Worm (Caenorhabditis elegans) whole organism, L1 larva: ENCODE measurements around the gene oac-53.

ENCODE experiments used
- C16A3.4 ChIP-seq: fragments of 150-350 bp; optimal IDR thresholded peaks from 2 replicates; lab custom pipeline; 2014; ENCODE audit warnings: missing biosample characterization, missing genetic modification characterization
- F16B12.6 ChIP-seq: fragments of 150-350 bp; optimal IDR thresholded peaks from 2 replicates; lab custom pipeline; 2014; ENCODE audit warnings: missing biosample characterization, missing genetic modification characterization
- Y116A8C.19 ChIP-seq: sonication (generic microtip); optimal IDR thresholded peaks from 2 replicates; lab custom pipeline; 2016; ENCODE audit warnings: missing compliant biosample characterization, missing genetic modification characterization, borderline replicate concordance
- ama-1 ChIP-seq: fragments of 150-350 bp; optimal IDR thresholded peaks from 2 replicates; lab custom pipeline; 2014
- ceh-82 ChIP-seq, 3 experiments: fragments of 150-350 bp in 1 of 3; sonication (generic microtip) in 2 of 3; optimal IDR thresholded peaks; 2 replicates each; lab custom pipeline; 2014 to 2017; ENCODE audit warnings: missing biosample characterization in 3 of 3, missing genetic modification characterization in 3 of 3
- ceh-88 ChIP-seq: fragments of 200-800 bp; sonication (Bioruptor generic); IDR thresholded peaks from 2 replicates; pipeline ENCODE4 v1.3.6; 2022; ENCODE audit warnings: missing genetic modification characterization, missing compliant biosample characterization
- ceh-90 ChIP-seq: sonication (generic microtip); optimal IDR thresholded peaks from 2 replicates; lab custom pipeline; 2016; ENCODE audit warnings: missing genetic modification characterization, missing compliant biosample characterization
- dpl-1 ChIP-seq, 3 experiments: fragments of 150-350 bp in 2 of 3; sonication (generic microtip) in 1 of 3; optimal IDR thresholded peaks; 2 replicates each; lab custom pipeline; 2014 to 2017; ENCODE audit warnings: missing biosample characterization in 3 of 3, missing genetic modification characterization in 3 of 3, missing genetic modification reagents in 3 of 3
- efl-1 ChIP-seq, 4 experiments: fragments of 150-350 bp; optimal IDR thresholded peaks in 3 of 4; peaks in 1 of 4; 1 replicate in 1 of 4; 2 replicates in 3 of 4; lab custom pipeline; 2014; ENCODE audit warnings: missing biosample characterization in 2 of 4, missing genetic modification characterization in 2 of 4, missing genetic modification reagents in 2 of 4
- efl-3 ChIP-seq: fragments of 200-800 bp; sonication (Bioruptor generic); optimal IDR thresholded peaks from 2 replicates; lab custom pipeline; 2018; ENCODE audit warnings: mild to moderate bottlenecking, missing genetic modification characterization, missing compliant biosample characterization
- egl-13 ChIP-seq: sonication (generic microtip); optimal IDR thresholded peaks from 2 replicates; lab custom pipeline; 2016; ENCODE audit warnings: missing genotype, missing genetic modification reagents, missing genetic modification characterization, missing compliant biosample characterization
- elt-2 ChIP-seq: sonication (generic microtip); optimal IDR thresholded peaks from 2 replicates; lab custom pipeline; 2016; ENCODE audit warnings: missing genetic modification characterization, mild to moderate bottlenecking, inconsistent platforms, missing compliant biosample characterization, missing genetic modification reagents
- elt-3 ChIP-seq, 6 experiments: fragments of 150-350 bp in 1 of 6; sonication (generic microtip); optimal IDR thresholded peaks; 2 replicates each; lab custom pipeline; 2017 to 2018; ENCODE audit warnings: missing biosample characterization in 6 of 6, missing genetic modification characterization in 6 of 6, inconsistent platforms in 1 of 6
- ets-5 ChIP-seq: fragments of 200-800 bp; sonication (Bioruptor generic); IDR thresholded peaks from 2 replicates; pipeline ENCODE4 v1.3.6; 2022; ENCODE audit warnings: missing genetic modification characterization, missing compliant biosample characterization
- fkh-10 ChIP-seq: sonication (generic microtip); optimal IDR thresholded peaks from 2 replicates; lab custom pipeline; 2017; ENCODE audit warnings: missing biosample characterization, missing genetic modification reagents, missing genetic modification characterization
- fkh-4 ChIP-seq: sonication (generic microtip); optimal IDR thresholded peaks from 2 replicates; lab custom pipeline; 2016; ENCODE audit warnings: missing compliant biosample characterization, missing genetic modification characterization, borderline replicate concordance
- fos-1 ChIP-seq: fragments of 150-350 bp; optimal IDR thresholded peaks from 2 replicates; lab custom pipeline; 2014; ENCODE audit warnings: missing biosample characterization, missing genetic modification characterization
- grh-1 ChIP-seq: fragments of 200-800 bp; sonication (Bioruptor generic); IDR thresholded peaks from 2 replicates; pipeline ENCODE4 v1.3.6; 2022; ENCODE audit warnings: missing genetic modification reagents, missing genetic modification characterization, missing compliant biosample characterization
- hlh-4 ChIP-seq: sonication (generic microtip); optimal IDR thresholded peaks from 2 replicates; lab custom pipeline; 2016; ENCODE audit warnings: mild to moderate bottlenecking, missing genetic modification characterization, missing compliant biosample characterization
- jun-1 ChIP-seq: fragments of 150-350 bp; optimal IDR thresholded peaks from 2 replicates; lab custom pipeline; 2014; ENCODE audit warnings: missing biosample characterization, missing genetic modification reagents, missing genetic modification characterization
- lin-13 ChIP-seq: fragments of 150-350 bp; optimal IDR thresholded peaks from 2 replicates; lab custom pipeline; 2014; ENCODE audit warnings: missing biosample characterization, missing genetic modification reagents, missing genetic modification characterization
- lin-15B ChIP-seq: fragments of 150-350 bp; sonication (generic microtip); optimal IDR thresholded peaks from 3 replicates; lab custom pipeline; 2014; ENCODE audit warnings: missing biosample characterization, missing genetic modification characterization
- lin-35 ChIP-seq, 2 experiments: fragments of 150-350 bp; optimal IDR thresholded peaks; 2 replicates each; lab custom pipeline; 2014; ENCODE audit warnings: missing biosample characterization in 2 of 2, missing genetic modification characterization in 2 of 2, missing genetic modification reagents in 2 of 2
- lin-39 ChIP-seq: fragments of 150-350 bp; optimal IDR thresholded peaks from 2 replicates; lab custom pipeline; 2014; ENCODE audit warnings: missing biosample characterization, missing genetic modification reagents, missing genetic modification characterization
- mab-9 ChIP-seq: fragments of 200-800 bp; sonication (Bioruptor generic); IDR thresholded peaks from 2 replicates; pipeline ENCODE4 v1.3.6; 2022; ENCODE audit warnings: missing genetic modification reagents, missing genetic modification characterization, missing compliant biosample characterization
- mef-2 ChIP-seq: fragments of 150-350 bp; optimal IDR thresholded peaks from 2 replicates; lab custom pipeline; 2014; ENCODE audit warnings: missing biosample characterization, missing genetic modification characterization
- mep-1 ChIP-seq: fragments of 150-350 bp; optimal IDR thresholded peaks from 2 replicates; lab custom pipeline; 2014; ENCODE audit warnings: missing biosample characterization, missing genetic modification characterization
- nhr-12 ChIP-seq: sonication (generic microtip); optimal IDR thresholded peaks from 2 replicates; lab custom pipeline; 2017; ENCODE audit warnings: missing biosample characterization, missing genetic modification characterization
- nhr-20 ChIP-seq: sonication (generic microtip); optimal IDR thresholded peaks from 2 replicates; lab custom pipeline; 2016; ENCODE audit warnings: mild to moderate bottlenecking, missing genetic modification characterization, missing compliant biosample characterization
- nhr-47 ChIP-seq: sonication (generic microtip); optimal IDR thresholded peaks from 2 replicates; lab custom pipeline; 2016; ENCODE audit warnings: mild to moderate bottlenecking, missing genetic modification characterization, moderate library complexity, missing compliant biosample characterization
- nhr-84 ChIP-seq: sonication (generic microtip); optimal IDR thresholded peaks from 2 replicates; lab custom pipeline; 2017; ENCODE audit warnings: missing biosample characterization, missing genetic modification characterization
- nhr-85 ChIP-seq: sonication (generic microtip); peaks from one replicate; lab custom pipeline; 2016; ENCODE audit warnings: missing genetic modification characterization, inconsistent platforms, missing compliant biosample characterization
- pag-3 ChIP-seq: sonication (generic microtip); optimal IDR thresholded peaks from 2 replicates; lab custom pipeline; 2017; ENCODE audit warnings: missing genetic modification characterization, mild to moderate bottlenecking, missing compliant biosample characterization, antibody characterized with exemption, borderline replicate concordance; ENCODE audit not compliant: insufficient read depth
- skn-1 ChIP-seq: fragments of 150-350 bp; optimal IDR thresholded peaks from 2 replicates; lab custom pipeline; 2014; ENCODE audit warnings: missing biosample characterization, missing genetic modification characterization
- snpc-4 ChIP-seq: fragments of 150-350 bp; optimal IDR thresholded peaks from 2 replicates; lab custom pipeline; 2014; ENCODE audit warnings: missing biosample characterization, missing genetic modification characterization
- sox-4 ChIP-seq: sonication (generic microtip); optimal IDR thresholded peaks from 2 replicates; lab custom pipeline; 2016; ENCODE audit warnings: missing genetic modification characterization, missing compliant biosample characterization
- sup-37 ChIP-seq: fragments of 200-800 bp; sonication (Bioruptor generic); optimal IDR thresholded peaks from 2 replicates; lab custom pipeline; 2018; ENCODE audit warnings: mild to moderate bottlenecking, missing genetic modification characterization, missing compliant biosample characterization
- tlp-1 ChIP-seq: fragments of 150-350 bp; optimal IDR thresholded peaks from 2 replicates; lab custom pipeline; 2014; ENCODE audit warnings: missing biosample characterization, missing genetic modification characterization
- unc-130 ChIP-seq: fragments of 150-350 bp; optimal IDR thresholded peaks from 2 replicates; lab custom pipeline; 2017; ENCODE audit warnings: missing biosample characterization, missing genetic modification characterization, inconsistent platforms
- unc-86 ChIP-seq: sonication (generic microtip); optimal IDR thresholded peaks from 2 replicates; lab custom pipeline; 2016; ENCODE audit warnings: missing genetic modification characterization, missing compliant biosample characterization
- xbp-1 ChIP-seq: sonication (generic microtip); optimal IDR thresholded peaks from 2 replicates; lab custom pipeline; 2016; ENCODE audit warnings: missing genetic modification characterization, missing compliant biosample characterization
- zag-1 ChIP-seq: fragments of 150-350 bp; optimal IDR thresholded peaks from 2 replicates; lab custom pipeline; 2014; ENCODE audit warnings: missing biosample characterization, missing genetic modification characterization

oac-53 gene

DNA sequence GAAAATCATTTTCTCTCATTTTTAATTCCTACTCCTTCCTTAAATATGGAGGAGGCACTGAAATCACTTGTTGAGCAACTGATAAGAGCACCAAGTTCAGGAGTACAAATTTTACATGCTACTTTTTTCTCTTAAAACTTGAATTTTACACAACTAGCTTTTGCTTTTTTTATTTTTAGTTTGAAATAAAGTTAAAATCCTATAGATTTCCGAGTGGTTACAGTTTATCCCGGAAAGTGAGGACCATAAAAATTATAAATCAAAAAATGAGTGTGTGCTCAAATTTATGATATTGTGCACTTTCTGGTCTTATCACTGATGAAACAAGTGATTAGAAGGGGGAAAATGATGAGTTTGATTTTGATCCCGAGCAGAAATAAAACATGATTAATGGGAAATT lies at the start of gene oac-53:
TSS of gene oac-53 (minus strand) at position 9 of the 400 bp plus-strand sequence.
- TF ChIP-seq nhr-47 (no peak), elt-2 (tag; lab: Kevin White, UChicago) (peak; percentile 77), ama-1 (lab: Kevin White, UChicago) (no peak), tlp-1 (peak; percentile 3), fos-1 (no peak), hlh-4 (no peak)
- TF ChIP-seq, all 84 proteins: peak for 2

DNA sequence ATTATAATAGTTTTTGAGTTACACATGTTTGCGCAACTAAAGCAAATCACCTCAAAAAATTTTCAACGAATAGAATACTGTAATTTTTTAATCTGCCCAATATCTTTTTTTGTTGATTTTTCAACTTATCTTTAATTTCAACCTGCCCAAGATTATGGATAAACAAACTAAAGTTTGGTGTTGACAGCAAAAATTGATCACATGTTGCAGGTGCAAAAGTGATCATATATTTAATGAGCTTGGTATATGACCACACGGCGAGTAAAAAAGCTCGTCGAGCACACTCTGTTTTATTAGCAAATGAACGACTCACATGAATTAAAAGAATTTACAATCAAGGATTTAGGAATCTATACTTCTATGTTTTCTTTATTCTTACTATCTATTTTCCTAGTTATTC lies 47.8 kb upstream of the oac-53 start, which contains the start of gene srz-1:
TSS of gene srz-1 (plus strand) at position 301 of the 400 bp plus-strand sequence.
- TF ChIP-seq efl-3 (GFP tag; lab: Kevin White, UChicago) (no peak), unc-86 (tag; lab: Kevin White, UChicago) (no peak), jun-1 (tag; lab: Kevin White, UChicago) (no peak), snpc-4 (tag; lab: Kevin White, UChicago) (no peak), nhr-85 (tag; lab: Kevin White, UChicago) (no peak), egl-13 (tag; lab: Kevin White, UChicago) (no peak), lin-35 (GFP tag; optimal IDR thresholded peaks at IDR 0.05; lab: Kevin White, UChicago) (no peak), lin-15B (tag; lab: Kevin White, UChicago) (no peak), ceh-88 (GFP tag; lab: Robert Waterston, UW) (no peak), ama-1 (lab: Kevin White, UChicago) (no peak), grh-1 (GFP tag; lab: Robert Waterston, UW) (no peak), nhr-47 (no peak), lin-39 (tag; lab: Kevin White, UChicago) (no peak)

DNA sequence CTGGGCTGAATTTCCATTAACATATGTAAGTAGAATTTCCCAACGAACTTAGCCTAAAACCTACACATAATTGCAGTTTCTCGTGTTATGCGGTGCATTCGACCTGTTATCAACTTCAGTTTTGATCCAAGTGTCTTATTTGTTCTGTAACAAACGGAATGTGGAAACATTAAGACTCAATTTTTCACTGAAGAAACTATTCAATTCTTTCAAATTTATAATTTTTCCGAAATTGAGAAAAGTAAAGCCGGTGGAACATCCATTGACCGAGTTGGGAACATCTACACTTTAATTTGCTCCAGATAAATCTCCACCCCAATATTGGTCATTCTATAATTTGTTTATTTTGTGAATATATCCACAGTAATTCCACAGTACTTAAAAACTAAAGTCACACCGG lies 46.6 kb upstream of the oac-53 start:
- TF ChIP-seq lin-13 (GFP tag; lab: Kevin White, UChicago): no peak
- TF ChIP-seq fkh-10 (GFP tag; lab: Kevin White, UChicago): no peak
- TF ChIP-seq F16B12.6 (tag; lab: Kevin White, UChicago): no peak
- no peak for TF ChIP-seq efl-1 (optimal IDR thresholded peaks at IDR 0.05; lab: Kevin White, UChicago)
- no peak for TF ChIP-seq efl-1 (GFP tag; optimal IDR thresholded peaks at IDR 0.05 in 1 of 2; lab: Kevin White, UChicago)
- TF ChIP-seq sox-4 (tag; lab: Kevin White, UChicago): no peak
- no peak for TF ChIP-seq unc-86 (tag; lab: Kevin White, UChicago)
- no peak for TF ChIP-seq xbp-1 (tag; lab: Kevin White, UChicago)
- TF ChIP-seq Y116A8C.19 (tag; lab: Kevin White, UChicago): no peak
- TF ChIP-seq C16A3.4 (tag; lab: Kevin White, UChicago): no peak
- no peak for TF ChIP-seq grh-1 (GFP tag; lab: Robert Waterston, UW)
- TF ChIP-seq mef-2 (tag; lab: Kevin White, UChicago): no peak
- TF ChIP-seq mab-9: no peak
- TF ChIP-seq sup-37 (GFP tag; lab: Kevin White, UChicago): no peak
- TF ChIP-seq mep-1 (tag; lab: Kevin White, UChicago): no peak
- no peak for TF ChIP-seq nhr-12 (tag; lab: Kevin White, UChicago)
- no peak for TF ChIP-seq zag-1 (tag; lab: Kevin White, UChicago)
- TF ChIP-seq elt-3 (tag; optimal IDR thresholded peaks at IDR 0.05; lab: Kevin White, UChicago): no peak

DNA sequence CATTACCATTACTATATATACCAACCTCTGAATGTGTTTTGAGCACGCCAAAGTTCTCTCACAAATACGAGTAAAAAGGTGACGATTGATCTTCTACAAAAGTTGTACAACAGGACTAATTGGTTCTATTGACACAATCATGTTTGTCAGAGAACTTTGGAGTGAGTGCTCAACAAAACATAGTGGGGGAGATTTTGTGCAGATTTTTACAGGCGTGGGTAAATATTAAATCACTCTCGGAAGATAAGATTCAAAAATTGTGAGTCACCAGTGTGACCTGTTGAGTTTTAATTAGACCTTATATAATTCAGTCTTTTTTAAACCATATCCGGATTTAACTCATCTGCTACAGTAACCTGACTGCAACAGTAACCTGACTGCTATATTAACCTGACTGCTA lies 44.4 kb upstream of the oac-53 start, which contains the start of gene F14F8.8:
TSS of gene F14F8.8 (minus strand) at position 101 of the 400 bp plus-strand sequence.
- TF ChIP-seq ceh-82 (tag; optimal IDR thresholded peaks at IDR 0.05; lab: Kevin White, UChicago): no peak
- no peak for TF ChIP-seq mab-9
- no peak for TF ChIP-seq dpl-1 (GFP tag; optimal IDR thresholded peaks at IDR 0.05; lab: Kevin White, UChicago)
- TF ChIP-seq mep-1 (tag; lab: Kevin White, UChicago): no peak
- TF ChIP-seq C16A3.4 (tag; lab: Kevin White, UChicago): no peak
- TF ChIP-seq ceh-90: no peak
- TF ChIP-seq fkh-4 (tag; lab: Kevin White, UChicago): no peak
- TF ChIP-seq nhr-47: no peak
- no peak for TF ChIP-seq efl-3 (GFP tag; lab: Kevin White, UChicago)
- no peak for TF ChIP-seq skn-1 (tag; lab: Kevin White, UChicago)
- no peak for TF ChIP-seq ets-5 (GFP tag; lab: Robert Waterston, UW)
- no peak for TF ChIP-seq nhr-20 (tag; lab: Kevin White, UChicago)
- TF ChIP-seq unc-86 (tag; lab: Kevin White, UChicago): no peak
- TF ChIP-seq pag-3: no peak
- TF ChIP-seq unc-130 (tag; lab: Kevin White, UChicago): no peak
- no peak for TF ChIP-seq nhr-84 (tag; lab: Kevin White, UChicago)
